Worm (Caenorhabditis elegans): ENCODE results near the gene tat-2.

DNA sequence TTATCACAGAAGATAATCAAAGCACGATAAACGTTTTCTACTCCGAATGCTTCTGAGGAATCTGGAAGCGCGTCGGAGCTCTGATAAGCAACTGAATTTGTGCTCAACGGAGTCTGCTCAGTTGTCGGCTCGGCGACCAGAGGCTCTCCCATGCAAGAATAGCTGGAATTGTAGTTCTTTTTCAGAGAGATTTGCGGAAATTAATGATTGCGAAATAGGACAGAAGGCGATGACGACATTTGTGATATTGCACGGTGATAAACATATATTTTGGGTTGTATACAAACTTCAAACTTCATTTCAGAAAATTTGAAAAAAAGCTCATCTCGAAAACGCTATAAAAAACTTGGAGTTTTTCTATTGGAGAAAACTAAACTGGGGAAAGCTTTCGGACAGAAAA is 36.9 kb downstream of the tat-2 start, which contains the start of gene H06H21.37:
- TF ChIP-seq pqm-1 (tag; optimal IDR thresholded peaks at IDR 0.05) = no peak
- TF ChIP-seq ceh-62 (tag; optimal IDR thresholded peaks at IDR 0.05) = no peak
- no peak for TF ChIP-seq snpc-4 (tag; optimal IDR thresholded peaks at IDR 0.05)
- TF ChIP-seq mdl-1 (tag; optimal IDR thresholded peaks at IDR 0.05) = no peak
- TF ChIP-seq ces-1 (GFP tag; optimal IDR thresholded peaks at IDR 0.05) = no peak
- no peak for TF ChIP-seq dmd-8 (GFP tag; IDR thresholded peaks at IDR 0.05)
- no peak for TF ChIP-seq snpc-1.2 (GFP tag; IDR thresholded peaks at IDR 0.05)
- no peak for TF ChIP-seq lin-29 (GFP tag; IDR thresholded peaks at IDR 0.05)
- TF ChIP-seq nhr-41 (GFP tag; IDR thresholded peaks at IDR 0.05) = no peak
- TF ChIP-seq pha-4 (GFP tag; IDR thresholded peaks at IDR 0.05) = no peak
- no peak for TF ChIP-seq pha-4 (tag; optimal IDR thresholded peaks at IDR 0.05)
- no peak for TF ChIP-seq ztf-11 (tag; optimal IDR thresholded peaks at IDR 0.05)
- no peak for TF ChIP-seq lir-3 (tag; optimal IDR thresholded peaks at IDR 0.05)
